Worm (Caenorhabditis elegans) whole organism, L4 larva: ENCODE results near the gene acr-2.

Experiments used
- D1046.2 ChIP-seq: fragments of 200-800 bp; sonication (Bioruptor generic); IDR thresholded peaks from 2 replicates; pipeline ENCODE4 v1.3.6; 2022; ENCODE audit warnings: missing genetic modification characterization, missing compliant biosample characterization
- F49E8.2 ChIP-seq: sonication (generic microtip); optimal IDR thresholded peaks from 2 replicates; lab custom pipeline; 2016; ENCODE audit warnings: missing compliant biosample characterization, mild to moderate bottlenecking, missing genetic modification characterization, borderline replicate concordance
- T20F7.1 ChIP-seq: fragments of 200-800 bp; sonication (Bioruptor generic); optimal IDR thresholded peaks from 2 replicates; lab custom pipeline; 2018; ENCODE audit warnings: mild to moderate bottlenecking, missing genetic modification characterization, missing compliant biosample characterization
- Y105C5A.15 ChIP-seq: fragments of 200-800 bp; sonication (Bioruptor generic); IDR thresholded peaks from 2 replicates; pipeline ENCODE4 v1.3.6; 2022; ENCODE audit warnings: missing genetic modification characterization, missing compliant biosample characterization
- Y5F2A.4 ChIP-seq: fragments of 200-800 bp; sonication (Bioruptor generic); optimal IDR thresholded peaks from 2 replicates; lab custom pipeline; 2018; ENCODE audit warnings: mild to moderate bottlenecking, missing genetic modification characterization, missing compliant biosample characterization
- Y75B8A.6 ChIP-seq: fragments of 200-800 bp; sonication (Bioruptor generic); IDR thresholded peaks from 2 replicates; pipeline ENCODE4 v1.3.6; 2022; ENCODE audit warnings: missing genetic modification reagents, missing genetic modification characterization, missing compliant biosample characterization
- ZK546.5 ChIP-seq, 2 experiments: sonication (generic microtip); optimal IDR thresholded peaks; 2 replicates each; lab custom pipeline; 2017; ENCODE audit warnings: missing biosample characterization in 2 of 2, missing genetic modification characterization in 2 of 2
- arid-1 ChIP-seq: fragments of 200-800 bp; sonication (Bioruptor generic); conservative IDR thresholded peaks from 2 replicates; pipeline ENCODE4 v1.3.6; 2022; ENCODE audit warnings: missing genetic modification reagents, missing genetic modification characterization, missing compliant biosample characterization
- ceh-28 ChIP-seq: fragments of 150-350 bp; optimal IDR thresholded peaks from 2 replicates; lab custom pipeline; 2014; ENCODE audit warnings: missing biosample characterization, missing genetic modification reagents, missing genetic modification characterization
- ceh-32 ChIP-seq: sonication (generic microtip); optimal IDR thresholded peaks from 2 replicates; lab custom pipeline; 2016; ENCODE audit warnings: mild to moderate bottlenecking, missing genetic modification characterization, missing compliant biosample characterization; ENCODE audit not compliant: poor library complexity
- ceh-82 ChIP-seq: sonication (generic microtip); optimal IDR thresholded peaks from 2 replicates; lab custom pipeline; 2017; ENCODE audit warnings: missing biosample characterization, missing genetic modification characterization
- cey-2 ChIP-seq: sonication (generic microtip); optimal IDR thresholded peaks from 3 replicates; lab custom pipeline; 2017; ENCODE audit warnings: missing genetic modification characterization, mild to moderate bottlenecking, missing compliant biosample characterization, antibody characterized with exemption, borderline replicate concordance; ENCODE audit not compliant: insufficient read depth
- ctbp-1 ChIP-seq: fragments of 200-800 bp; sonication (Bioruptor generic); IDR thresholded peaks from 2 replicates; pipeline ENCODE4 v1.3.6; 2022; ENCODE audit warnings: missing genetic modification reagents, missing genetic modification characterization, missing compliant biosample characterization
- daf-12 ChIP-seq: fragments of 150-350 bp; optimal IDR thresholded peaks from 2 replicates; lab custom pipeline; 2014; ENCODE audit warnings: missing biosample characterization, missing genetic modification reagents, missing genetic modification characterization
- daf-16 ChIP-seq, 3 experiments: sonication (generic microtip); optimal IDR thresholded peaks; 2 replicates each; lab custom pipeline; 2016 to 2017; ENCODE audit warnings: missing genetic modification characterization in 3 of 3, missing genetic modification reagents in 3 of 3, mild to moderate bottlenecking in 2 of 3, missing compliant biosample characterization in 2 of 3, missing biosample characterization in 1 of 3, moderate library complexity in 1 of 3
- daf-19 ChIP-seq: fragments of 200-800 bp; sonication (Bioruptor generic); conservative IDR thresholded peaks from 2 replicates; pipeline ENCODE4 v1.3.6; 2022; ENCODE audit warnings: missing genetic modification characterization, missing compliant biosample characterization
- daf-8 ChIP-seq: fragments of 200-800 bp; sonication (Bioruptor generic); IDR thresholded peaks from 2 replicates; pipeline ENCODE4 v1.3.6; 2022; ENCODE audit warnings: missing genetic modification characterization, missing compliant biosample characterization
- dmd-6 ChIP-seq: fragments of 200-800 bp; sonication (Bioruptor generic); IDR thresholded peaks from 2 replicates; pipeline ENCODE4 v1.3.6; 2022; ENCODE audit warnings: missing genetic modification reagents, missing genetic modification characterization, missing compliant biosample characterization
- dmd-9 ChIP-seq: fragments of 200-800 bp; sonication (Bioruptor generic); IDR thresholded peaks from 2 replicates; pipeline ENCODE4 v1.3.6; 2022; ENCODE audit warnings: missing genetic modification reagents, missing genetic modification characterization, missing compliant biosample characterization
- fkh-10 ChIP-seq: fragments of 150-350 bp; optimal IDR thresholded peaks from 2 replicates; lab custom pipeline; 2014; ENCODE audit warnings: missing biosample characterization, missing genetic modification reagents, missing genetic modification characterization
- gei-8 ChIP-seq: fragments of 200-800 bp; sonication (Bioruptor generic); optimal IDR thresholded peaks from 2 replicates; lab custom pipeline; 2018; ENCODE audit warnings: mild to moderate bottlenecking, missing genetic modification characterization, missing compliant biosample characterization
- hif-1 ChIP-seq, 2 experiments: sonication (generic microtip); optimal IDR thresholded peaks; 2 replicates each; lab custom pipeline; 2016 to 2017; ENCODE audit warnings: missing compliant biosample characterization in 2 of 2, missing genetic modification characterization in 2 of 2, missing genetic modification reagents in 2 of 2, missing genotype in 2 of 2, mild to moderate bottlenecking in 1 of 2
- hmg-1.1 ChIP-seq: fragments of 200-800 bp; sonication (Bioruptor generic); IDR thresholded peaks from 2 replicates; pipeline ENCODE4 v1.3.6; 2022; ENCODE audit warnings: missing genetic modification reagents, missing genetic modification characterization, missing compliant biosample characterization
- lin-13 ChIP-seq: fragments of 150-350 bp; optimal IDR thresholded peaks from 2 replicates; lab custom pipeline; 2014; ENCODE audit warnings: missing biosample characterization, missing genetic modification reagents, missing genetic modification characterization
- lin-15B ChIP-seq: fragments of 150-350 bp; sonication (generic microtip); optimal IDR thresholded peaks from 3 replicates; lab custom pipeline; 2014; ENCODE audit warnings: missing biosample characterization, missing genetic modification characterization
- lin-29 ChIP-seq: fragments of 200-800 bp; sonication (Bioruptor generic); IDR thresholded peaks from 2 replicates; pipeline ENCODE4 v1.3.6; 2022; ENCODE audit warnings: missing genetic modification reagents, missing genetic modification characterization, missing compliant biosample characterization
- lir-3 ChIP-seq: sonication (generic microtip); optimal IDR thresholded peaks from 2 replicates; lab custom pipeline; 2016; ENCODE audit warnings: mild to moderate bottlenecking, missing genetic modification characterization, missing compliant biosample characterization
- lsy-2 ChIP-seq, 2 experiments: fragments of 150-350 bp in 1 of 2; sonication (generic microtip) in 1 of 2; optimal IDR thresholded peaks; 2 replicates each; lab custom pipeline; 2014 to 2017; ENCODE audit warnings: missing biosample characterization in 2 of 2, missing genetic modification characterization in 2 of 2
- mdt-29 ChIP-seq: fragments of 200-800 bp; sonication (Bioruptor generic); IDR thresholded peaks from 2 replicates; pipeline ENCODE4 v1.3.6; 2022; ENCODE audit warnings: missing genetic modification reagents, missing genetic modification characterization, missing compliant biosample characterization
- mes-2 ChIP-seq: sonication (generic microtip); optimal IDR thresholded peaks from 2 replicates; lab custom pipeline; 2016; ENCODE audit warnings: missing genotype, mild to moderate bottlenecking, missing genetic modification characterization, missing compliant biosample characterization; ENCODE audit not compliant: poor library complexity, severe bottlenecking
- mxl-3 ChIP-seq: fragments of 200-800 bp; sonication (Bioruptor generic); optimal IDR thresholded peaks from 2 replicates; lab custom pipeline; 2018; ENCODE audit warnings: mild to moderate bottlenecking, missing genetic modification characterization, missing compliant biosample characterization
- nhr-10 ChIP-seq: fragments of 150-350 bp; optimal IDR thresholded peaks from 2 replicates; lab custom pipeline; 2014; ENCODE audit warnings: missing biosample characterization, missing genetic modification characterization
- nhr-102 ChIP-seq: sonication (generic microtip); optimal IDR thresholded peaks from 2 replicates; lab custom pipeline; 2016; ENCODE audit warnings: mild to moderate bottlenecking, missing genetic modification characterization, moderate library complexity, missing compliant biosample characterization
- nhr-28 ChIP-seq: fragments of 150-350 bp; optimal IDR thresholded peaks from 2 replicates; lab custom pipeline; 2014; ENCODE audit warnings: missing biosample characterization, missing genetic modification characterization
- nhr-41 ChIP-seq: fragments of 200-800 bp; sonication (Bioruptor generic); IDR thresholded peaks from 2 replicates; pipeline ENCODE4 v1.3.6; 2022; ENCODE audit warnings: missing genetic modification reagents, missing genetic modification characterization, missing compliant biosample characterization
- nhr-42 ChIP-seq: fragments of 200-800 bp; sonication (Bioruptor generic); IDR thresholded peaks from 2 replicates; pipeline ENCODE4 v1.3.6; 2022; ENCODE audit warnings: missing genetic modification characterization, missing compliant biosample characterization
- nhr-48 ChIP-seq: sonication (generic microtip); optimal IDR thresholded peaks from 2 replicates; lab custom pipeline; 2016; ENCODE audit warnings: mild to moderate bottlenecking, missing genetic modification characterization, missing compliant biosample characterization
- nhr-6 ChIP-seq: fragments of 150-350 bp; optimal IDR thresholded peaks from 2 replicates; lab custom pipeline; 2014; ENCODE audit warnings: missing biosample characterization, missing genetic modification characterization
- php-3 ChIP-seq: fragments of 200-800 bp; sonication (Bioruptor generic); IDR thresholded peaks from 2 replicates; pipeline ENCODE4 v1.3.6; 2022; ENCODE audit warnings: missing genetic modification reagents, missing genetic modification characterization, missing compliant biosample characterization
- pqm-1 ChIP-seq: sonication (generic microtip); optimal IDR thresholded peaks from 2 replicates; lab custom pipeline; 2017; ENCODE audit warnings: missing biosample characterization, missing genetic modification characterization
- saeg-2 ChIP-seq: fragments of 200-800 bp; sonication (Bioruptor generic); IDR thresholded peaks from 2 replicates; pipeline ENCODE4 v1.3.6; 2022; ENCODE audit warnings: missing genetic modification reagents, missing genetic modification characterization, missing compliant biosample characterization
- sdz-12 ChIP-seq: fragments of 200-800 bp; sonication (Bioruptor generic); optimal IDR thresholded peaks from 2 replicates; lab custom pipeline; 2018; ENCODE audit warnings: mild to moderate bottlenecking, missing genetic modification characterization, missing compliant biosample characterization
- set-16 ChIP-seq: fragments of 200-800 bp; sonication (Bioruptor generic); IDR thresholded peaks from 2 replicates; pipeline ENCODE4 v1.3.6; 2022; ENCODE audit warnings: missing genetic modification reagents, missing genetic modification characterization, missing compliant biosample characterization
- snpc-1.2 ChIP-seq: fragments of 200-800 bp; sonication (Bioruptor generic); IDR thresholded peaks from 2 replicates; pipeline ENCODE4 v1.3.6; 2022; ENCODE audit warnings: missing genetic modification reagents, missing genetic modification characterization, missing compliant biosample characterization
- snpc-4 ChIP-seq: fragments of 150-350 bp; optimal IDR thresholded peaks from 2 replicates; lab custom pipeline; 2014; ENCODE audit warnings: missing biosample characterization, missing genetic modification characterization
- spr-3 ChIP-seq: fragments of 200-800 bp; sonication (Bioruptor generic); optimal IDR thresholded peaks from 2 replicates; lab custom pipeline; 2018; ENCODE audit warnings: mild to moderate bottlenecking, missing genetic modification characterization, missing compliant biosample characterization
- tag-97 ChIP-seq: fragments of 200-800 bp; sonication (Bioruptor generic); IDR thresholded peaks from 2 replicates; pipeline ENCODE4 v1.3.6; 2022; ENCODE audit warnings: missing genetic modification characterization, missing compliant biosample characterization
- unc-130 ChIP-seq: sonication (generic microtip); optimal IDR thresholded peaks from 2 replicates; lab custom pipeline; 2016; ENCODE audit warnings: missing genetic modification reagents, missing genetic modification characterization, missing compliant biosample characterization
- zip-11 ChIP-seq: fragments of 200-800 bp; sonication (Bioruptor generic); IDR thresholded peaks from 2 replicates; pipeline ENCODE4 v1.3.6; 2022; ENCODE audit warnings: missing genetic modification characterization, missing compliant biosample characterization
- zip-2 ChIP-seq: fragments of 150-350 bp; optimal IDR thresholded peaks from 2 replicates; lab custom pipeline; 2014; ENCODE audit warnings: missing biosample characterization, missing genetic modification characterization
- ztf-11 ChIP-seq: fragments of 150-350 bp; optimal IDR thresholded peaks from 2 replicates; lab custom pipeline; 2014; ENCODE audit warnings: missing biosample characterization, missing genetic modification characterization

acr-2 gene

DNA sequence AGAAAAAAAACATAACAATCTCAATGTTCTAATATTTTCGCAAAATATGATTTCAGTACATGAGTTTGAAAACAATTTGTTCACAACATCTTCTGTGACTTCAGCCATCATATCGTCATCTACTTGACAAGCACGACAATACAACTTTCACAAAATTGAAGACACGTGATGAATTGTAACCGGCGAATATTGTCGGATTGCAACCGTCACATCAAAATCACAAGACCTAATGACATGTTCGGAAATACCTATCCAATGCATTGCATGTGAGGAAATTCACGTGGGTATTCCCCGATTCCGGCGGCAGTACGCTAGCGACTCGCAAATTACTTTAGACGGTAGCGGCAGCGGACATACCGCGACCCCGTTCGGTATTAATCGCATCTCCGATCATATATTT lies 39.2 kb downstream of the acr-2 start (continued):
- TF ChIP-seq ctbp-1 (GFP tag; lab: Robert Waterston, UW) = no peak
- TF ChIP-seq lin-29 (GFP tag; lab: Robert Waterston, UW) = no peak
- TF ChIP-seq saeg-2 (GFP tag; lab: Robert Waterston, UW) = 0 out of 2 replicates have a peak, but pooled peaks have one; percentile 7
- TF ChIP-seq zip-11 (GFP tag; lab: Robert Waterston, UW) = no peak
- peak; percentile 68; the same call in 1 of the 2 replicates for TF ChIP-seq php-3 (GFP tag; lab: Robert Waterston, UW)
- no peak for TF ChIP-seq ceh-32 (tag; lab: Kevin White, UChicago)
- no peak for TF ChIP-seq nhr-10 (tag; lab: Kevin White, UChicago)
- TF ChIP-seq tag-97 (GFP tag; lab: Robert Waterston, UW) = no peak
- TF ChIP-seq ceh-82 (tag; lab: Kevin White, UChicago) = no peak
- TF ChIP-seq nhr-42 = no peak
- TF ChIP-seq sdz-12 (GFP tag; lab: Kevin White, UChicago) = no peak
- no peak for TF ChIP-seq daf-12 (tag; lab: Kevin White, UChicago)
- peak; percentile 96 for TF ChIP-seq dmd-6
- no peak for TF ChIP-seq dmd-9
- TF ChIP-seq set-16 = no peak
- TF ChIP-seq ceh-28 (tag; lab: Kevin White, UChicago) = no peak
- TF ChIP-seq zip-2 (tag; lab: Kevin White, UChicago) = no peak
- TF ChIP-seq nhr-102 = no peak
- TF ChIP-seq gei-8 = no peak
- TF ChIP-seq unc-130 (GFP tag; lab: Kevin White, UChicago) = no peak
- TF ChIP-seq mes-2 (tag; lab: Kevin White, UChicago) = no peak
- TF ChIP-seq Y5F2A.4 (GFP tag; lab: Kevin White, UChicago) = no peak
- no peak for TF ChIP-seq fkh-10 (GFP tag; lab: Kevin White, UChicago)
- TF ChIP-seq hmg-1.1 = no peak
- TF ChIP-seq mdt-29 (GFP tag; lab: Robert Waterston, UW) = peak; percentile 67
- TF ChIP-seq pqm-1 (tag; lab: Kevin White, UChicago) = no peak
- no peak for TF ChIP-seq nhr-48 (tag; lab: Kevin White, UChicago)
- no peak for TF ChIP-seq daf-8 (GFP tag; lab: Robert Waterston, UW)
- no peak for TF ChIP-seq ztf-11 (tag; lab: Kevin White, UChicago)
- TF ChIP-seq spr-3 (GFP tag; lab: Kevin White, UChicago) = no peak
- TF ChIP-seq hif-1 (tag; optimal IDR thresholded peaks at IDR 0.05; lab: Kevin White, UChicago) = no peak
- TF ChIP-seq nhr-41 (GFP tag; lab: Robert Waterston, UW) = no peak
- TF ChIP-seq daf-16 (GFP tag; optimal IDR thresholded peaks at IDR 0.05; lab: Kevin White, UChicago) = no peak
- peak; percentile 45 for TF ChIP-seq daf-16 (tag; optimal IDR thresholded peaks at IDR 0.05; lab: Kevin White, UChicago)
- TF ChIP-seq Y105C5A.15 = no peak
- no peak for TF ChIP-seq cey-2 (tag; lab: Kevin White, UChicago)
- no peak for TF ChIP-seq lir-3
- peak in 1 of 2 experiments; percentile 51 for TF ChIP-seq lsy-2 (tag; optimal IDR thresholded peaks at IDR 0.05; lab: Kevin White, UChicago)
- no peak for TF ChIP-seq daf-19 (GFP tag; lab: Robert Waterston, UW)
- no peak for TF ChIP-seq lin-15B
- TF ChIP-seq T20F7.1 (GFP tag; lab: Kevin White, UChicago) = no peak
- TF ChIP-seq ZK546.5 (tag; optimal IDR thresholded peaks at IDR 0.05; lab: Kevin White, UChicago) = no peak
- no peak for TF ChIP-seq D1046.2 (GFP tag; lab: Robert Waterston, UW)
- TF ChIP-seq mxl-3 (GFP tag; lab: Kevin White, UChicago) = no peak
- TF ChIP-seq arid-1 = no peak
- no peak for TF ChIP-seq F49E8.2
- no peak for TF ChIP-seq nhr-6
- TF ChIP-seq Y75B8A.6 (GFP tag; lab: Robert Waterston, UW) = no peak
- TF ChIP-seq snpc-1.2 (GFP tag; lab: Robert Waterston, UW) = no peak
- TF ChIP-seq snpc-4 (tag; lab: Kevin White, UChicago) = no peak
- peak; percentile 57 for TF ChIP-seq nhr-28 (tag; lab: Kevin White, UChicago)
- TF ChIP-seq lin-13 = peak; percentile 2
